Worm (Caenorhabditis elegans): ENCODE results near the gene plr-1.

ce11 chrIII:11427548-11428152 is 29.0 kb upstream of the plr-1 start:
- TF ChIP-seq pqm-1 (tag; optimal IDR thresholded peaks at IDR 0.05) (no peak), madf-5 (GFP tag; IDR thresholded peaks at IDR 0.05) (no peak), ceh-82 (tag; optimal IDR thresholded peaks at IDR 0.05) (no peak), zag-1 (tag; optimal IDR thresholded peaks at IDR 0.05) (no peak), snpc-4 (tag; optimal IDR thresholded peaks at IDR 0.05) (no peak), Y5F2A.4 (GFP tag; optimal IDR thresholded peaks at IDR 0.05) (no peak), mep-1 (tag; optimal IDR thresholded peaks at IDR 0.05) (no peak), lin-13 (GFP tag; optimal IDR thresholded peaks at IDR 0.05) (no peak), unc-62 (GFP tag; optimal IDR thresholded peaks at IDR 0.05 in 1 of 2) (no peak), unc-62 (tag; optimal IDR thresholded peaks at IDR 0.05) (no peak), F10B5.3 (tag; optimal IDR thresholded peaks at IDR 0.05) (no peak), egl-27 (tag; optimal IDR thresholded peaks at IDR 0.05) (no peak), nhr-76 (tag; optimal IDR thresholded peaks at IDR 0.05) (no peak), ztf-11 (tag; optimal IDR thresholded peaks at IDR 0.05) (no peak)
